Worm (Caenorhabditis elegans) whole organism, mixed stage, embryonic: Measurements from ENCODE around the gene eef-1A.2.

Experiments used
- bed-3 ChIP-seq: fragments of 200-800 bp; sonication (Bioruptor generic); optimal IDR thresholded peaks from 3 replicates; lab custom pipeline; 2018; ENCODE audit warnings: mild to moderate bottlenecking, missing genetic modification characterization, moderate library complexity, missing compliant biosample characterization
- blmp-1 ChIP-seq: fragments of 150-350 bp; optimal IDR thresholded peaks from 2 replicates; lab custom pipeline; 2014; ENCODE audit warnings: missing biosample characterization, missing genetic modification characterization
- ceh-43 ChIP-seq: fragments of 200-800 bp; sonication (Bioruptor generic); optimal IDR thresholded peaks from 2 replicates; lab custom pipeline; 2018; ENCODE audit warnings: mild to moderate bottlenecking, missing genetic modification characterization, moderate library complexity, missing compliant biosample characterization
- ceh-83 ChIP-seq: fragments of 200-800 bp; sonication (Bioruptor generic); optimal IDR thresholded peaks from 2 replicates; lab custom pipeline; 2018; ENCODE audit warnings: mild to moderate bottlenecking, missing genetic modification characterization, missing compliant biosample characterization
- ces-1 ChIP-seq: fragments of 150-350 bp; optimal IDR thresholded peaks from 2 replicates; lab custom pipeline; 2014; ENCODE audit warnings: missing biosample characterization, missing genetic modification reagents, missing genetic modification characterization
- cnd-1 ChIP-seq: fragments of 200-800 bp; sonication (Bioruptor generic); optimal IDR thresholded peaks from 2 replicates; lab custom pipeline; 2018; ENCODE audit warnings: mild to moderate bottlenecking, missing genetic modification characterization, missing compliant biosample characterization
- drap-1 ChIP-seq: fragments of 200-800 bp; sonication (Bioruptor generic); optimal IDR thresholded peaks from 3 replicates; lab custom pipeline; 2018; ENCODE audit warnings: mild to moderate bottlenecking, missing genetic modification characterization, missing compliant biosample characterization
- elt-1 ChIP-seq: sonication (generic microtip); optimal IDR thresholded peaks from 2 replicates; lab custom pipeline; 2017; ENCODE audit warnings: missing genetic modification characterization, mild to moderate bottlenecking, missing compliant biosample characterization, antibody characterized with exemption, moderate library complexity, borderline replicate concordance; ENCODE audit not compliant: insufficient read depth
- elt-3 ChIP-seq: fragments of 150-350 bp; optimal IDR thresholded peaks from 2 replicates; lab custom pipeline; 2014; ENCODE audit warnings: missing biosample characterization, missing genetic modification characterization
- flh-1 ChIP-seq: fragments of 200-800 bp; sonication (Bioruptor generic); optimal IDR thresholded peaks from 2 replicates; lab custom pipeline; 2018; ENCODE audit warnings: mild to moderate bottlenecking, missing genetic modification characterization, moderate library complexity, missing compliant biosample characterization
- ham-2 ChIP-seq: fragments of 200-800 bp; sonication (Bioruptor generic); optimal IDR thresholded peaks from 2 replicates; lab custom pipeline; 2018; ENCODE audit warnings: mild to moderate bottlenecking, missing genetic modification characterization, missing compliant biosample characterization
- hlh-1 ChIP-seq: fragments of 150-350 bp; optimal IDR thresholded peaks from 2 replicates; lab custom pipeline; 2014; ENCODE audit warnings: missing biosample characterization, missing genetic modification reagents, missing genetic modification characterization
- lin-13 ChIP-seq: fragments of 150-350 bp; optimal IDR thresholded peaks from 2 replicates; lab custom pipeline; 2014; ENCODE audit warnings: missing biosample characterization, missing genetic modification characterization
- lin-32 ChIP-seq: fragments of 200-800 bp; sonication (Bioruptor generic); optimal IDR thresholded peaks from 2 replicates; lab custom pipeline; 2018; ENCODE audit warnings: mild to moderate bottlenecking, missing genetic modification characterization, missing compliant biosample characterization
- lsy-2 ChIP-seq: fragments of 150-350 bp; optimal IDR thresholded peaks from 2 replicates; lab custom pipeline; 2014; ENCODE audit warnings: missing biosample characterization, missing genetic modification characterization
- mab-5 ChIP-seq: fragments of 150-350 bp; optimal IDR thresholded peaks from 2 replicates; lab custom pipeline; 2014; ENCODE audit warnings: missing biosample characterization, missing genetic modification characterization
- mls-2 ChIP-seq: sonication (generic microtip); optimal IDR thresholded peaks from 2 replicates; lab custom pipeline; 2016; ENCODE audit warnings: mild to moderate bottlenecking, missing genetic modification characterization, moderate library complexity, missing compliant biosample characterization
- nhr-12 ChIP-seq: fragments of 150-350 bp; optimal IDR thresholded peaks from 2 replicates; lab custom pipeline; 2014; ENCODE audit warnings: missing biosample characterization, missing genetic modification characterization
- nhr-2 ChIP-seq: fragments of 150-350 bp; optimal IDR thresholded peaks from 2 replicates; lab custom pipeline; 2014; ENCODE audit warnings: missing biosample characterization, missing genetic modification characterization
- nhr-237 ChIP-seq: fragments of 150-350 bp; optimal IDR thresholded peaks from 2 replicates; lab custom pipeline; 2014; ENCODE audit warnings: missing biosample characterization, missing genetic modification characterization
- nhr-28 ChIP-seq: fragments of 150-350 bp; optimal IDR thresholded peaks from 2 replicates; lab custom pipeline; 2014; ENCODE audit warnings: missing biosample characterization, missing genetic modification characterization
- nhr-76 ChIP-seq: sonication (generic microtip); optimal IDR thresholded peaks from 2 replicates; lab custom pipeline; 2017; ENCODE audit warnings: missing biosample characterization, missing genetic modification characterization
- pha-4 ChIP-seq: fragments of 150-350 bp; optimal IDR thresholded peaks from 2 replicates; lab custom pipeline; 2018; ENCODE audit warnings: missing biosample characterization, missing genetic modification reagents, missing genetic modification characterization
- sem-2 ChIP-seq: fragments of 200-800 bp; sonication (Bioruptor generic); optimal IDR thresholded peaks from 2 replicates; lab custom pipeline; 2018; ENCODE audit warnings: mild to moderate bottlenecking, missing genetic modification characterization, missing compliant biosample characterization
- snpc-4 ChIP-seq: fragments of 150-350 bp; optimal IDR thresholded peaks from 2 replicates; lab custom pipeline; 2014; ENCODE audit warnings: missing biosample characterization, missing genetic modification characterization
- sptf-1 ChIP-seq: sonication (generic microtip); optimal IDR thresholded peaks from 2 replicates; lab custom pipeline; 2017; ENCODE audit warnings: mild to moderate bottlenecking, missing genetic modification characterization, moderate library complexity, missing compliant biosample characterization
- tbx-8 ChIP-seq: fragments of 200-800 bp; sonication (Bioruptor generic); optimal IDR thresholded peaks from 2 replicates; lab custom pipeline; 2018; ENCODE audit warnings: mild to moderate bottlenecking, missing genetic modification characterization, moderate library complexity, missing compliant biosample characterization
- unc-120 ChIP-seq: sonication (generic microtip); optimal IDR thresholded peaks from 2 replicates; lab custom pipeline; 2017; ENCODE audit warnings: missing genetic modification characterization, missing compliant biosample characterization; ENCODE audit not compliant: poor library complexity, severe bottlenecking
- unc-39 ChIP-seq: fragments of 150-350 bp; optimal IDR thresholded peaks from 2 replicates; lab custom pipeline; 2014; ENCODE audit warnings: missing biosample characterization, missing genetic modification characterization
- unc-62 ChIP-seq: fragments of 150-350 bp; optimal IDR thresholded peaks from 2 replicates; lab custom pipeline; 2014; ENCODE audit warnings: missing biosample characterization, missing genetic modification reagents, missing genetic modification characterization
- ztf-11 ChIP-seq: fragments of 150-350 bp; optimal IDR thresholded peaks from 2 replicates; lab custom pipeline; 2014; ENCODE audit warnings: missing biosample characterization, missing genetic modification characterization

The eef-1A.2 gene

ce11 chrX:7814747-7815146 is 8.7 kb upstream of the eef-1A.2 start:
- TF ChIP-seq sptf-1 (tag; lab: Kevin White, UChicago) (peak; percentile 10), blmp-1 (tag; lab: Kevin White, UChicago) (peak; percentile 7), mab-5 (tag; lab: Kevin White, UChicago) (no peak), drap-1 (no peak), unc-120 (tag; lab: Kevin White, UChicago) (no peak)

ce11 chrX:7815230-7815629 is 8.2 kb upstream of the eef-1A.2 start:
- TF ChIP-seq ham-2 (GFP tag; lab: Kevin White, UChicago), result no peak
- no peak for TF ChIP-seq lin-32 (GFP tag; lab: Kevin White, UChicago)
- no peak for TF ChIP-seq ceh-43 (GFP tag; lab: Kevin White, UChicago)
- TF ChIP-seq nhr-28 (tag; lab: Kevin White, UChicago), result no peak
- no peak for TF ChIP-seq snpc-4
- TF ChIP-seq blmp-1 (tag; lab: Kevin White, UChicago), result no peak
- no peak for TF ChIP-seq sptf-1 (tag; lab: Kevin White, UChicago)
- no peak for TF ChIP-seq unc-120 (tag; lab: Kevin White, UChicago)
- TF ChIP-seq mls-2 (tag; lab: Kevin White, UChicago), result no peak
- no peak for TF ChIP-seq bed-3 (GFP tag; lab: Kevin White, UChicago)
- TF ChIP-seq elt-3, result no peak
- TF ChIP-seq nhr-2 (tag; lab: Kevin White, UChicago), result no peak
- no peak for TF ChIP-seq hlh-1 (tag; lab: Kevin White, UChicago)
- TF ChIP-seq flh-1, result no peak
- no peak for TF ChIP-seq ztf-11
- no peak for TF ChIP-seq lsy-2 (tag; lab: Kevin White, UChicago)
- no peak for TF ChIP-seq lin-13 (tag; lab: Kevin White, UChicago)
- no peak for TF ChIP-seq nhr-237 (tag; lab: Kevin White, UChicago)
- no peak for TF ChIP-seq sem-2 (GFP tag; lab: Kevin White, UChicago)

ce11 chrX:7816434-7816974 is 7.0 kb upstream of the eef-1A.2 start, which contains the start of the genes sek-1 and R03G5.6:
Gene sek-1, plus strand, starts transcription at chrX:7816734.
Gene R03G5.6, minus strand, starts transcription at chrX:7816924.
- TF ChIP-seq nhr-12 (tag; lab: Kevin White, UChicago) (no peak), unc-62 (GFP tag; lab: Kevin White, UChicago) (no peak), ces-1 (no peak), blmp-1 (tag; lab: Kevin White, UChicago) (no peak), nhr-76 (tag; lab: Kevin White, UChicago) (no peak), ham-2 (GFP tag; lab: Kevin White, UChicago) (no peak), mls-2 (tag; lab: Kevin White, UChicago) (no peak), ceh-83 (no peak), elt-1 (no peak), nhr-28 (tag; lab: Kevin White, UChicago) (no peak), bed-3 (GFP tag; lab: Kevin White, UChicago) (no peak), cnd-1 (tag; lab: Kevin White, UChicago) (no peak), sem-2 (GFP tag; lab: Kevin White, UChicago) (no peak), snpc-4 (no peak), unc-39 (tag; lab: Kevin White, UChicago) (no peak), flh-1 (no peak), lsy-2 (tag; lab: Kevin White, UChicago) (no peak)

ce11 chrX:7817555-7817954 is 5.9 kb upstream of the eef-1A.2 start:
- TF ChIP-seq ham-2 (GFP tag; lab: Kevin White, UChicago), result no peak
- TF ChIP-seq hlh-1 (tag; lab: Kevin White, UChicago), result no peak
- no peak for TF ChIP-seq lsy-2 (tag; lab: Kevin White, UChicago)
- TF ChIP-seq elt-1, result no peak
- TF ChIP-seq ceh-43 (GFP tag; lab: Kevin White, UChicago), result no peak
- no peak for TF ChIP-seq flh-1
- no peak for TF ChIP-seq sptf-1 (tag; lab: Kevin White, UChicago)
- TF ChIP-seq tbx-8, result no peak
- no peak for TF ChIP-seq blmp-1 (tag; lab: Kevin White, UChicago)
- no peak for TF ChIP-seq unc-120 (tag; lab: Kevin White, UChicago)
- TF ChIP-seq sem-2 (GFP tag; lab: Kevin White, UChicago), result no peak
- no peak for TF ChIP-seq bed-3 (GFP tag; lab: Kevin White, UChicago)

- TF ChIP-seq nhr-76 (tag; lab: Kevin White, UChicago) (no peak), ham-2 (GFP tag; lab: Kevin White, UChicago) (peak; percentile 36), pha-4 (peak; percentile 20), hlh-1 (tag; lab: Kevin White, UChicago) (peak; percentile 47), blmp-1 (tag; lab: Kevin White, UChicago) (no peak), cnd-1 (tag; lab: Kevin White, UChicago) (no peak), sptf-1 (tag; lab: Kevin White, UChicago) (no peak), unc-62 (GFP tag; lab: Kevin White, UChicago) (peak; percentile 47), unc-39 (tag; lab: Kevin White, UChicago) (no peak), unc-120 (tag; lab: Kevin White, UChicago) (peak; percentile 34), elt-1 (peak; percentile 90), nhr-2 (tag; lab: Kevin White, UChicago) (peak; percentile 82)
- TF ChIP-seq, all 35 proteins: peak for 7
Observed at ce11 chrX:7825707-7826106, 2.3 kb downstream of the eef-1A.2 start.
